Fruit fly (Drosophila melanogaster) whole organism: Measurements from ENCODE around the gene Ir85a.

ENCODE experiments used
- EcR ChIP-seq, 2 experiments: fragments of >200 bp; optimal IDR thresholded peaks; 2 replicates each; lab custom pipeline; 2017; ENCODE audit warnings: missing biosample characterization in 2 of 2, missing genetic modification characterization in 2 of 2, missing genetic modification reagents in 2 of 2
- pan ChIP-seq: fragments of >200 bp; optimal IDR thresholded peaks from 2 replicates; lab custom pipeline; 2017
- psq ChIP-seq: fragments of >200 bp; optimal IDR thresholded peaks from 2 replicates; lab custom pipeline; 2017
- usp ChIP-seq: fragments of >200 bp; optimal IDR thresholded peaks from 2 replicates; lab custom pipeline; 2017; ENCODE audit warnings: missing biosample characterization, missing genetic modification characterization, mixed read lengths

dm6 chr3R:8812342-8812966 lies 18.0 kb downstream of the Ir85a start:
- TF ChIP-seq EcR (GFP tag; optimal IDR thresholded peaks at IDR 0.05; lab: Kevin White, UChicago) (no peak), usp (GFP tag; lab: Kevin White, UChicago) (no peak), psq (lab: Kevin White, UChicago) (no peak), pan (lab: Kevin White, UChicago) (no peak)
